Worm (Caenorhabditis elegans) whole organism, mixed stage, embryonic: ENCODE measurements around the gene nhr-255.

ENCODE experiments used
- elt-1 ChIP-seq: sonication (generic microtip); optimal IDR thresholded peaks from 2 replicates; lab custom pipeline; 2017; ENCODE audit warnings: missing genetic modification characterization, mild to moderate bottlenecking, missing compliant biosample characterization, antibody characterized with exemption, moderate library complexity, borderline replicate concordance; ENCODE audit not compliant: insufficient read depth
- lsy-2 ChIP-seq: fragments of 150-350 bp; optimal IDR thresholded peaks from 2 replicates; lab custom pipeline; 2014; ENCODE audit warnings: missing biosample characterization, missing genetic modification characterization
- mab-5 ChIP-seq: fragments of 150-350 bp; optimal IDR thresholded peaks from 2 replicates; lab custom pipeline; 2014; ENCODE audit warnings: missing biosample characterization, missing genetic modification characterization
- snpc-4 ChIP-seq: fragments of 150-350 bp; optimal IDR thresholded peaks from 2 replicates; lab custom pipeline; 2014; ENCODE audit warnings: missing biosample characterization, missing genetic modification characterization

ce11 chrX:15706108-15706676 is 36.2 kb upstream of the nhr-255 start:
- TF ChIP-seq snpc-4 (no peak), elt-1 (tag; lab: Kevin White, UChicago) (no peak), lsy-2 (tag; lab: Kevin White, UChicago) (no peak), mab-5 (no peak)
